Worm (Caenorhabditis elegans) whole organism, L2 larva: ENCODE data around the gene str-168.

Experiments used
- C34F6.9 ChIP-seq: fragments of 150-350 bp; optimal IDR thresholded peaks from 2 replicates; lab custom pipeline; 2014; ENCODE audit warnings: missing biosample characterization, missing genetic modification characterization
- Y55F3AM.14 ChIP-seq: fragments of 200-800 bp; sonication (Bioruptor generic); optimal IDR thresholded peaks from 2 replicates; lab custom pipeline; 2018; ENCODE audit warnings: mild to moderate bottlenecking, missing genetic modification characterization, missing compliant biosample characterization
- alr-1 ChIP-seq: fragments of 150-350 bp; optimal IDR thresholded peaks from 2 replicates; lab custom pipeline; 2014; ENCODE audit warnings: missing biosample characterization, missing genetic modification characterization
- ama-1 ChIP-seq: fragments of 150-350 bp; optimal IDR thresholded peaks from 2 replicates; lab custom pipeline; 2018; ENCODE audit warnings: inconsistent platforms
- blmp-1 ChIP-seq: sonication (generic microtip); optimal IDR thresholded peaks from 2 replicates; lab custom pipeline; 2017; ENCODE audit warnings: missing genetic modification characterization, mild to moderate bottlenecking, missing compliant biosample characterization, antibody characterized with exemption, moderate library complexity; ENCODE audit not compliant: insufficient read depth
- ceh-16 ChIP-seq: fragments of 150-350 bp; optimal IDR thresholded peaks from 2 replicates; lab custom pipeline; 2014; ENCODE audit warnings: missing biosample characterization, missing genetic modification characterization
- ceh-82 ChIP-seq: fragments of 150-350 bp; optimal IDR thresholded peaks from 2 replicates; lab custom pipeline; 2014; ENCODE audit warnings: missing biosample characterization, missing genetic modification characterization
- dmd-4 ChIP-seq: sonication (generic microtip); optimal IDR thresholded peaks from 2 replicates; lab custom pipeline; 2017; ENCODE audit warnings: missing biosample characterization, missing genetic modification characterization
- elt-3 ChIP-seq: sonication (generic microtip); optimal IDR thresholded peaks from 2 replicates; lab custom pipeline; 2017; ENCODE audit warnings: missing biosample characterization, missing genetic modification characterization
- lsy-2 ChIP-seq, 2 experiments: fragments of 150-350 bp in 1 of 2; sonication (generic microtip) in 1 of 2; optimal IDR thresholded peaks; 2 replicates each; lab custom pipeline; 2014 to 2017; ENCODE audit warnings: missing biosample characterization in 2 of 2, missing genetic modification characterization in 2 of 2
- mab-5 ChIP-seq: fragments of 150-350 bp; optimal IDR thresholded peaks from 2 replicates; lab custom pipeline; 2014; ENCODE audit warnings: missing biosample characterization, missing genetic modification characterization
- mbf-1 ChIP-seq: sonication (generic microtip); optimal IDR thresholded peaks from 2 replicates; lab custom pipeline; 2017; ENCODE audit warnings: missing biosample characterization, missing genetic modification characterization
- mdl-1 ChIP-seq, 2 experiments: fragments of 150-350 bp in 1 of 2; sonication (generic microtip) in 1 of 2; optimal IDR thresholded peaks; 2 replicates each; lab custom pipeline; 2017; ENCODE audit warnings: missing biosample characterization in 2 of 2, missing genetic modification characterization in 2 of 2
- nhr-11 ChIP-seq: fragments of 150-350 bp; optimal IDR thresholded peaks from 2 replicates; lab custom pipeline; 2014; ENCODE audit warnings: missing biosample characterization, missing genetic modification characterization
- nhr-12 ChIP-seq: fragments of 150-350 bp; optimal IDR thresholded peaks from 2 replicates; lab custom pipeline; 2014; ENCODE audit warnings: missing biosample characterization, missing genetic modification characterization
- nhr-21 ChIP-seq: fragments of 150-350 bp; optimal IDR thresholded peaks from 2 replicates; lab custom pipeline; 2014; ENCODE audit warnings: missing biosample characterization, missing genetic modification characterization
- nhr-23 ChIP-seq: fragments of 150-350 bp; optimal IDR thresholded peaks from 2 replicates; lab custom pipeline; 2014; ENCODE audit warnings: missing biosample characterization, missing genetic modification reagents, missing genetic modification characterization
- nhr-237 ChIP-seq: fragments of 150-350 bp; optimal IDR thresholded peaks from 2 replicates; lab custom pipeline; 2014; ENCODE audit warnings: missing biosample characterization, missing genetic modification characterization
- nhr-25 ChIP-seq: fragments of 150-350 bp; sonication (generic microtip); optimal IDR thresholded peaks from 3 replicates; lab custom pipeline; 2014; ENCODE audit warnings: missing biosample characterization, missing genetic modification characterization
- nhr-6 ChIP-seq: fragments of 150-350 bp; optimal IDR thresholded peaks from 2 replicates; lab custom pipeline; 2014; ENCODE audit warnings: missing biosample characterization, missing genetic modification characterization
- nhr-77 ChIP-seq: fragments of 150-350 bp; optimal IDR thresholded peaks from 2 replicates; lab custom pipeline; 2014; ENCODE audit warnings: missing biosample characterization, missing genetic modification characterization
- peb-1 ChIP-seq: fragments of 150-350 bp; optimal IDR thresholded peaks from 2 replicates; lab custom pipeline; 2014; ENCODE audit warnings: missing biosample characterization, missing genetic modification characterization
- sem-4 ChIP-seq: fragments of 150-350 bp; optimal IDR thresholded peaks from 2 replicates; lab custom pipeline; 2014; ENCODE audit warnings: missing biosample characterization, missing genetic modification reagents, missing genetic modification characterization
- skn-1 ChIP-seq: sonication (generic microtip); optimal IDR thresholded peaks from 2 replicates; lab custom pipeline; 2017; ENCODE audit warnings: missing biosample characterization, missing genetic modification characterization
- sma-3 ChIP-seq: sonication (generic microtip); optimal IDR thresholded peaks from 2 replicates; lab custom pipeline; 2016; ENCODE audit warnings: missing genetic modification reagents, missing genetic modification characterization, missing compliant biosample characterization
- unc-39 ChIP-seq: fragments of 150-350 bp; optimal IDR thresholded peaks from 2 replicates; lab custom pipeline; 2014; ENCODE audit warnings: missing biosample characterization, missing genetic modification characterization
- unc-55 ChIP-seq: fragments of 150-350 bp; sonication (generic microtip); optimal IDR thresholded peaks from 3 replicates; lab custom pipeline; 2014; ENCODE audit warnings: missing biosample characterization, missing genetic modification reagents, missing genetic modification characterization
- unc-62 ChIP-seq: fragments of 150-350 bp; optimal IDR thresholded peaks from 2 replicates; lab custom pipeline; 2014; ENCODE audit warnings: missing biosample characterization, missing genetic modification reagents, missing genetic modification characterization
- ztf-1 ChIP-seq: fragments of 200-800 bp; sonication (Bioruptor generic); conservative IDR thresholded peaks from 2 replicates; pipeline ENCODE4 v1.3.6; 2022; ENCODE audit warnings: missing genetic modification characterization, missing compliant biosample characterization
- ztf-11 ChIP-seq: sonication (generic microtip); optimal IDR thresholded peaks from 2 replicates; lab custom pipeline; 2017; ENCODE audit warnings: missing biosample characterization, missing genetic modification characterization
- ztf-4 ChIP-seq: fragments of 150-350 bp; optimal IDR thresholded peaks from 2 replicates; lab custom pipeline; 2014; ENCODE audit warnings: missing biosample characterization, missing genetic modification characterization

The str-168 gene

DNA sequence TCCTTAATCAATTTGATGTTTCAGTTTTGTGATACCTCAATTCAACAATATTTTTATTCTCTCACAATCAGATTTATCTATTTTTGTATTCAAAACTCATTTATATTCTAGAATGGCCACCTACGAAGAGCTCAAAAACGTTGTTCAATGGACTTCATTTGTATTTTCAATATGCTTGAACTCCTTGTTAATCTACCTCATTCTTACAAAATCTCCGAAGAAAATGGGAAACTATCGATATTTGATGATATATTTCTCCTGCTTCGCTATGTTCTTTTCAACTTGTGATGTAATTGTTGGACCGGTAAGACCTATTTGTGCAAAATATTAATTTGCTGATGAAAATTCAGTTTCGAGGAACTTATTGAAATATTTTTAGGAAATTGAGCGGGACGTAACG, 21.9 kb downstream of the str-168 start, which contains the start of gene str-164:
Gene str-164 (plus strand): TSS at position 113 of the 400 bp plus-strand sequence.
- no peak for TF ChIP-seq peb-1
- TF ChIP-seq nhr-23 (tag; lab: Kevin White, UChicago): no peak
- TF ChIP-seq dmd-4: no peak
- no peak for TF ChIP-seq ztf-4 (tag; lab: Kevin White, UChicago)
- no peak for TF ChIP-seq elt-3
- TF ChIP-seq sem-4: no peak
- no peak for TF ChIP-seq mbf-1 (tag; lab: Kevin White, UChicago)
- TF ChIP-seq mdl-1 (tag; optimal IDR thresholded peaks at IDR 0.05; lab: Kevin White, UChicago): no peak
- no peak for TF ChIP-seq ztf-1 (GFP tag; lab: Robert Waterston, UW)

DNA sequence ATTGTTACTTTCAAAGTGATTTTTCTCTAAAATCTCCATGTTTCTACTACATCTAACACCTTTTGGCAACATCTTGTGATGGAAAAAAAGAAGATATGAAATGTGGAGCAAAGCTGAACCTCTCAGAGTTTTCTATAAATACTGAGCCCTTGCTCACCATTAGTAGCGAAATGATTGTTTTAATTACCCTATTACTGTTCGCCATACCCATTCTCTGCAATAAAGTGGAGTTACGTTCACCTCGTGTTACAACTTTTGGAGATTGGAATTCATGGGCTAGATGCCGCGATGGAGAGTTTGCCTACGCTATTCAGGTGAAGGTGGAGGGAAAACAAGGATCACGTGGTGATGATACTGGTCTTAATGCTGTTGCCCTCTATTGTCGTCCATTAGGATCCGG, 25.1 kb downstream of the str-168 start, which contains the start of gene txt-3:
Gene txt-3 (plus strand): TSS at position 125 of the 400 bp plus-strand sequence.
- TF ChIP-seq nhr-6 (tag; lab: Kevin White, UChicago): no peak
- TF ChIP-seq unc-62 (GFP tag; lab: Kevin White, UChicago): no peak
- no peak for TF ChIP-seq ztf-4 (tag; lab: Kevin White, UChicago)
- no peak for TF ChIP-seq ztf-1 (GFP tag; lab: Robert Waterston, UW)
- no peak for TF ChIP-seq peb-1
- no peak for TF ChIP-seq C34F6.9 (tag; lab: Kevin White, UChicago)
- no peak for TF ChIP-seq ztf-11 (tag; lab: Kevin White, UChicago)
- TF ChIP-seq ceh-16 (tag; lab: Kevin White, UChicago): no peak
- TF ChIP-seq nhr-77 (tag; lab: Kevin White, UChicago): no peak
- TF ChIP-seq lsy-2 (tag; optimal IDR thresholded peaks at IDR 0.05; lab: Kevin White, UChicago): no peak
- TF ChIP-seq nhr-25 (tag; lab: Kevin White, UChicago): no peak
- TF ChIP-seq alr-1 (tag; lab: Kevin White, UChicago): no peak
- TF ChIP-seq sma-3: no peak
- no peak for TF ChIP-seq nhr-21
- TF ChIP-seq nhr-237 (tag; lab: Kevin White, UChicago): no peak
- TF ChIP-seq, all 48 proteins: peak for 0

DNA sequence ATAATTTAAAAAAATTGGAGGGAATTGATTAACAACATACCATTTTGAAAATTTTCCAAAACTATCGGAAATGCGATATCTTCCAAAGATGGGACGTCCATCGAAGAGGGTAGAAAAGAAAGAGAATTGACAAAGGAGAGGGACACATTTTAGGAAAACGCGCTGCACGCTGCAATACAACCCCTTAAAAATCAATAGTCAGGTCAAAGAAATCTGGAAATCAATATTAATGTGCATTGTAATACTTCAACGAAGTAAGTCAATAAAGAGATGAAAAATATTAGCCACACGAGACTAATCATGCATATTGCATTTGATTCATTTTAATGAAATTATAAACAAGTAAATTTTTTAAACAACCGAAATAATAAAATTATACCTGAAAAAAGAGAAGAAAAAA, 30.7 kb downstream of the str-168 start, which contains the start of gene Y9C9A.13:
Gene Y9C9A.13 (minus strand): TSS at position 101 of the 400 bp plus-strand sequence.
- no peak for TF ChIP-seq blmp-1 (tag; lab: Kevin White, UChicago)
- TF ChIP-seq, all 48 proteins: peak for 0

DNA sequence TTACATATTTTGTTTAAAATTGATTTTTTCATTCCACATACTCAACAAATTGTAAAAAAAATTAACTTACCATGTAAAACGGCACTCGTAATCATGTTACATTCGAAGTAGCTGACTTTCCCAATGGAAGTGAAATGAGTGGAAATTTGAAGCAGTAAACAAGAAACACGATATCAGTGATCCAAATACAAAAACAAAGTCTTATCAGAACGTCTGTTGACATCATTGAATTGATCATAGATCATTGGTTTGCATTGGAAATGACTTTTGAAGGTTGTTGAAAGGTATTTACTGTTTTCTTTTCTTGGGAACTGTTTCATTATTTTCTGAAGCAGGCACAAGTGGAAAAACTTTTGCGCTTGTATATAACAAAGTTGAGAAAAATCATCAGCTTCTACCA, 37.2 kb downstream of the str-168 start, which contains the start of gene Y9C9A.16:
Gene Y9C9A.16 (minus strand): TSS at position 131 of the 400 bp plus-strand sequence.
- TF ChIP-seq nhr-237 (tag; lab: Kevin White, UChicago) (no peak), C34F6.9 (tag; lab: Kevin White, UChicago) (no peak), unc-55 (GFP tag; lab: Kevin White, UChicago) (no peak), ama-1 (no peak), nhr-11 (tag; lab: Kevin White, UChicago) (no peak), mab-5 (tag; lab: Kevin White, UChicago) (no peak), lsy-2 (tag; optimal IDR thresholded peaks at IDR 0.05; lab: Kevin White, UChicago) (no peak), ceh-82 (tag; lab: Kevin White, UChicago) (no peak), ceh-16 (tag; lab: Kevin White, UChicago) (no peak), dmd-4 (no peak), ztf-4 (tag; lab: Kevin White, UChicago) (no peak), nhr-25 (tag; lab: Kevin White, UChicago) (no peak), blmp-1 (tag; lab: Kevin White, UChicago) (no peak), nhr-12 (tag; lab: Kevin White, UChicago) (no peak), skn-1 (tag; lab: Kevin White, UChicago) (no peak), peb-1 (no peak)

DNA sequence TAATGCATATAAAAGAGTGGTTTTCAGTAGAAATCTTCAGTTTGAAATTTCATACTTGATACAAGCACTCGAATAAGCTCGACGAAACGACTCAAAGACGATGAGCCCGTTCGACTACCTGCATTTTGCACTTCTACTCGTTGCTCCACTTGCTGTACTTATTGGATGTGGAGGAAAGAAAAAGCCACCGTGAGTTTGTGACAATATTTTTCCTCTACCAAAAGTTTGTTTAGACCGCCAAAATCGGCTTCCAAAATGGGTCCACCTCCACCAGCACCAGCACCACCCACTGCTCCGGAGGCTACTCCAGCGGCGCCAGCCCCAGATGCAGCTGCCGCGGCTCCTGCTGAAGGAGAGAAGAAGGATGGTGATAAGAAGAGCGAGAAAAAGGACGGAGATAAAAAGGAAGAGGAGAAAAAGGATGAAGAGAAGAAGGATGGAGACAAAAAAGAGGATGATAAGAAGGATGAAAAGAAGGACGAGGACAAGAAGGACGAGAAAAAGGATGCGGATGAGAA, 38.5 kb downstream of the str-168 start, which contains the start of gene E03H12.5:
Gene E03H12.5 (plus strand): TSS at position 51 of the 518 bp plus-strand sequence.
- no peak for TF ChIP-seq ztf-1 (GFP tag; lab: Robert Waterston, UW)
- no peak for TF ChIP-seq nhr-25 (tag; lab: Kevin White, UChicago)
- TF ChIP-seq C34F6.9 (tag; lab: Kevin White, UChicago): no peak
- no peak for TF ChIP-seq Y55F3AM.14
- TF ChIP-seq sem-4: no peak
- no peak for TF ChIP-seq ztf-4 (tag; lab: Kevin White, UChicago)
- no peak for TF ChIP-seq unc-39 (tag; lab: Kevin White, UChicago)
- no peak for TF ChIP-seq peb-1
- TF ChIP-seq, all 48 proteins: peak for 0
